Fruit fly (Drosophila melanogaster): Measurements from ENCODE around the gene sds22.
A peak's percentile ranks its signal among the peaks of the same experiment; 100 is the strongest.

The sds22 gene

dm6 chr3R:17401289-17401752, 9.9 kb downstream of the sds22 start (continued):
- TF ChIP-seq caup (GFP tag; optimal IDR thresholded peaks at IDR 0.05; ENCODE audit: severe bottlenecking) (peak; percentile 11), CG13123 (GFP tag; optimal IDR thresholded peaks at IDR 0.05) (no peak), CG34224 (GFP tag; IDR thresholded peaks at IDR 0.05; ENCODE audit: partially characterized antibody) (peak; percentile 77; the same call in 1 of the 3 replicates), luna (GFP tag; optimal IDR thresholded peaks at IDR 0.05) (peak; percentile 52), CG18262 (tag; optimal IDR thresholded peaks at IDR 0.05) (peak; percentile 28), Fer1 (GFP tag; optimal IDR thresholded peaks at IDR 0.05) (peak; percentile 41), CG17912 (GFP tag; optimal IDR thresholded peaks at IDR 0.05) (no peak), oc (tag; optimal IDR thresholded peaks at IDR 0.05) (no peak), CG10267 (tag; optimal IDR thresholded peaks at IDR 0.05) (peak; percentile 16), CG2712 (tag; optimal IDR thresholded peaks at IDR 0.05) (peak; percentile 52), sqz (GFP tag; optimal IDR thresholded peaks at IDR 0.05) (no peak), CG32772 (GFP tag; IDR thresholded peaks at IDR 0.05) (no peak), CG10959 (GFP tag; IDR thresholded peaks at IDR 0.05) (no peak), CG2199 (GFP tag; IDR thresholded peaks at IDR 0.05) (0 out of 3 replicates have a peak, but pooled peaks have one; percentile 53), CG11456 (GFP tag; IDR thresholded peaks at IDR 0.05) (peak; percentile 74), shn (GFP tag; optimal IDR thresholded peaks at IDR 0.05) (peak; percentile 54), CG2875 (GFP tag; optimal IDR thresholded peaks at IDR 0.05) (no peak), CG9727 (GFP tag; optimal IDR thresholded peaks at IDR 0.05) (no peak), CG4424 (GFP tag; optimal IDR thresholded peaks at IDR 0.05) (no peak), CG11247 (GFP tag; IDR thresholded peaks at IDR 0.05) (peak; percentile 36; the same call in 1 of the 2 replicates), sob (GFP tag; IDR thresholded peaks at IDR 0.05) (0 out of 2 replicates have a peak, but pooled peaks have one; percentile 43), Ets65A (GFP tag) (no peak), pfk (GFP tag; optimal IDR thresholded peaks at IDR 0.05) (no peak), Sox102F (GFP tag; optimal IDR thresholded peaks at IDR 0.05) (peak; percentile 62), Drgx (GFP tag; IDR thresholded peaks at IDR 0.05) (no peak), kah (GFP tag; optimal IDR thresholded peaks at IDR 0.05) (no peak), ftz-f1 (GFP tag; optimal IDR thresholded peaks at IDR 0.05) (no peak), crp (GFP tag; optimal IDR thresholded peaks at IDR 0.05) (peak in 1 of 2 experiments; percentile 12), rib (GFP tag; IDR thresholded peaks at IDR 0.05) (peak; percentile 69), aop (GFP tag; IDR thresholded peaks at IDR 0.05) (no peak), slbo (GFP tag; IDR thresholded peaks at IDR 0.05) (peak; percentile 67), CG4282 (GFP tag; optimal IDR thresholded peaks at IDR 0.05) (peak; percentile 46), CG2202 (tag; optimal IDR thresholded peaks at IDR 0.05) (no peak), fd102C (GFP tag; optimal IDR thresholded peaks at IDR 0.05) (no peak), CG10431 (GFP tag; optimal IDR thresholded peaks at IDR 0.05) (no peak), GATAe (GFP tag; conservative IDR thresholded peaks at IDR 0.05) (peak; percentile 14; the same call in 1 of the 2 replicates), abd-A (tag; optimal IDR thresholded peaks at IDR 0.05) (peak; percentile 54), CG9817 (tag; optimal IDR thresholded peaks at IDR 0.05) (peak; percentile 54), kay (GFP tag; optimal IDR thresholded peaks at IDR 0.05) (peak; percentile 30), salm (tag; optimal IDR thresholded peaks at IDR 0.05) (no peak), chm (GFP tag; IDR thresholded peaks at IDR 0.05) (no peak), ssp (GFP tag; IDR thresholded peaks at IDR 0.05) (peak; percentile 97), CG16863 (GFP tag; optimal IDR thresholded peaks at IDR 0.05) (no peak), nerfin-1 (tag; optimal IDR thresholded peaks at IDR 0.05) (no peak), CG18619 (GFP tag; optimal IDR thresholded peaks at IDR 0.05) (peak; percentile 15), seq (GFP tag; IDR thresholded peaks at IDR 0.05) (no peak), CG6683 (GFP tag; optimal IDR thresholded peaks at IDR 0.05) (peak; percentile 1), sug (tag; optimal IDR thresholded peaks at IDR 0.05) (peak; percentile 52), CG12155 (GFP tag; optimal IDR thresholded peaks at IDR 0.05) (peak; percentile 53), Nf-YA (GFP tag; IDR thresholded peaks at IDR 0.05) (0 out of 2 replicates have a peak, but pooled peaks have one; percentile 28), CG16779 (GFP tag; IDR thresholded peaks at IDR 0.05) (no peak)

Measured in whole organism, embryonic.